Fruit fly (Drosophila melanogaster) whole organism, pupa: ENCODE data around the gene Grp170.

Experiments
- CG12605 ChIP-seq: fragments of 200-800 bp; sonication (Bioruptor generic); IDR thresholded peaks from 2 replicates; pipeline ENCODE4 v1.3.6; 2022; ENCODE audit warnings: missing biosample characterization, missing genetic modification characterization
- CG13204 ChIP-seq: fragments of 200-800 bp; sonication (Bioruptor generic); optimal IDR thresholded peaks from 2 replicates; lab custom pipeline; 2018; ENCODE audit warnings: missing biosample characterization, mild to moderate bottlenecking, missing genetic modification characterization, moderate library complexity
- CG9948 ChIP-seq: fragments of 200-800 bp; sonication (Bioruptor generic); optimal IDR thresholded peaks from 2 replicates; lab custom pipeline; 2018; ENCODE audit warnings: missing biosample characterization, mild to moderate bottlenecking, missing genetic modification characterization, moderate library complexity
- EcR ChIP-seq: fragments of 200-800 bp; sonication (Bioruptor generic); optimal IDR thresholded peaks from 3 replicates; lab custom pipeline; 2019; ENCODE audit warnings: missing biosample characterization, missing genetic modification characterization, mild to moderate bottlenecking, moderate library complexity, missing genetic modification reagents
- Ets98B ChIP-seq: fragments of 200-800 bp; sonication (Bioruptor generic); IDR thresholded peaks from 2 replicates; pipeline ENCODE4 v1.3.6; 2022; ENCODE audit warnings: missing biosample characterization, missing genetic modification characterization
- fd96Ca ChIP-seq: fragments of 200-800 bp; sonication (Bioruptor generic); IDR thresholded peaks from 3 replicates; pipeline ENCODE4 v1.3.6; 2022; ENCODE audit warnings: missing biosample characterization, missing genetic modification characterization
- rn ChIP-seq: fragments of 200-800 bp; sonication (Bioruptor generic); IDR thresholded peaks from 2 replicates; pipeline ENCODE4 v1.3.6; 2022; ENCODE audit warnings: missing biosample characterization, missing genetic modification characterization

DNA sequence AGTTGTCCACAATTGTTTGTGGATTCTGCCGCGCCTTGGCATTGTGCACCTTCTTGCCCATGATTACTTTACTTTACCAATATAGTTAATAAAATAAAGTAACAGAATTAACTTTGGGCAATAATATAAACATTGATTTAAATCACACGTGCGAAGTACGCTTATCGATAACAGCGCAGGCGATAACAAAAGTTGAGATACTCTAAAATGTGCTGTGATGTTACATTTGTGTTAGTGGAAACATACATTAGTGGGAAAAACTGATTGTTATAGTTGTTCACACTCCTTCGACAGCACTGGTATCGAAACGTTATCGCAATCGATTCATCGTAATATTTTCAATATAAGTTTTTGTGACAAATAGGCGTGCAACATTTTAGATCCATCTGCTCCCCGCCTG is 33.0 kb downstream of the Grp170 start, which contains the start of gene kz:
- TF ChIP-seq fd96Ca (no peak), CG12605 (GFP tag; lab: Robert Waterston, UW) (no peak), Ets98B (GFP tag; lab: Robert Waterston, UW) (no peak), EcR (GFP tag; lab: Kevin White, UChicago) (no peak), rn (GFP tag; lab: Robert Waterston, UW) (no peak), CG13204 (GFP tag; lab: Kevin White, UChicago) (no peak), CG9948 (tag; lab: Kevin White, UChicago) (no peak)
